Worm (Caenorhabditis elegans): ENCODE results near the gene lips-6.

Gene lips-6

ce11 chrIV:12034776-12035175 lies 19.3 kb upstream of the lips-6 start:
- TF ChIP-seq ets-7 (tag; optimal IDR thresholded peaks at IDR 0.05) = no peak
- no peak for TF ChIP-seq flt-1 (GFP tag; IDR thresholded peaks at IDR 0.05)
- TF ChIP-seq F13C5.2 (tag; optimal IDR thresholded peaks at IDR 0.05) = no peak

ce11 chrIV:12033985-12034384 lies 18.5 kb upstream of the lips-6 start, which contains the start of gene sqst-1:
Gene sqst-1 (plus strand): TSS chrIV:12034282.
- TF ChIP-seq scrt-1 (GFP tag; IDR thresholded peaks at IDR 0.05) (no peak), ama-1 (optimal IDR thresholded peaks at IDR 0.05) (no peak), ceh-36 (tag; optimal IDR thresholded peaks at IDR 0.05) (no peak), tbx-11 (GFP tag; IDR thresholded peaks at IDR 0.05) (no peak), sea-1 (GFP tag; conservative IDR thresholded peaks at IDR 0.05) (no peak), aly-1 (tag; optimal IDR thresholded peaks at IDR 0.05) (no peak), pes-1 (GFP tag; IDR thresholded peaks at IDR 0.05) (no peak), hmbx-1 (tag; optimal IDR thresholded peaks at IDR 0.05) (no peak), hnd-1 (tag; optimal IDR thresholded peaks at IDR 0.05) (no peak), tbx-37 (GFP tag; conservative IDR thresholded peaks at IDR 0.05) (no peak), ets-7 (tag; optimal IDR thresholded peaks at IDR 0.05) (no peak), B0310.2 (tag; optimal IDR thresholded peaks at IDR 0.05) (no peak), tra-4 (tag; optimal IDR thresholded peaks at IDR 0.05) (no peak)

ce11 chrIV:12032383-12032782 lies 16.9 kb upstream of the lips-6 start:
- no peak for TF ChIP-seq ets-7 (tag; optimal IDR thresholded peaks at IDR 0.05)
- no peak for TF ChIP-seq ceh-36 (tag; optimal IDR thresholded peaks at IDR 0.05)
- TF ChIP-seq hmg-4 (GFP tag; optimal IDR thresholded peaks at IDR 0.05) = peak; percentile 78
- no peak for TF ChIP-seq tra-4 (tag; optimal IDR thresholded peaks at IDR 0.05)
- no peak for TF ChIP-seq hnd-1 (tag; optimal IDR thresholded peaks at IDR 0.05)
- TF ChIP-seq ama-1 (optimal IDR thresholded peaks at IDR 0.05) = no peak
- no peak for TF ChIP-seq tbx-11 (GFP tag; IDR thresholded peaks at IDR 0.05)
- TF ChIP-seq pes-1 (GFP tag; IDR thresholded peaks at IDR 0.05) = no peak
- TF ChIP-seq aly-1 (tag; optimal IDR thresholded peaks at IDR 0.05) = no peak
- no peak for TF ChIP-seq scrt-1 (GFP tag; IDR thresholded peaks at IDR 0.05)
- TF ChIP-seq ceh-13 (GFP tag; optimal IDR thresholded peaks at IDR 0.05) = no peak
- peak; percentile 67 for TF ChIP-seq F13C5.2 (tag; optimal IDR thresholded peaks at IDR 0.05)
- no peak; the same call in 1 of the 2 replicates for TF ChIP-seq flt-1 (GFP tag; IDR thresholded peaks at IDR 0.05)
- no peak for TF ChIP-seq B0310.2 (tag; optimal IDR thresholded peaks at IDR 0.05)
- TF ChIP-seq hmbx-1 (tag; optimal IDR thresholded peaks at IDR 0.05) = no peak
- no peak for TF ChIP-seq sea-1 (GFP tag; conservative IDR thresholded peaks at IDR 0.05)

- TF ChIP-seq hnd-1 (tag; optimal IDR thresholded peaks at IDR 0.05) = no peak
- no peak for TF ChIP-seq ets-7 (tag; optimal IDR thresholded peaks at IDR 0.05)
- TF ChIP-seq tbx-37 (GFP tag; conservative IDR thresholded peaks at IDR 0.05) = no peak
- no peak for TF ChIP-seq aly-1 (tag; optimal IDR thresholded peaks at IDR 0.05)
- TF ChIP-seq ceh-36 (tag; optimal IDR thresholded peaks at IDR 0.05) = no peak
- no peak for TF ChIP-seq ceh-13 (GFP tag; optimal IDR thresholded peaks at IDR 0.05)
- no peak for TF ChIP-seq tra-4 (tag; optimal IDR thresholded peaks at IDR 0.05)
- TF ChIP-seq ama-1 (optimal IDR thresholded peaks at IDR 0.05) = no peak
- TF ChIP-seq hmg-4 (GFP tag; optimal IDR thresholded peaks at IDR 0.05) = no peak
- TF ChIP-seq pes-1 (GFP tag; IDR thresholded peaks at IDR 0.05) = no peak
- TF ChIP-seq B0310.2 (tag; optimal IDR thresholded peaks at IDR 0.05) = no peak
- no peak for TF ChIP-seq sea-1 (GFP tag; conservative IDR thresholded peaks at IDR 0.05)
Measured at ce11 chrIV:12031003-12031402, 15.5 kb upstream of the lips-6 start, which contains the start of the genes T12G3.6 and mrpl-51. Gene T12G3.6 (minus strand): TSS chrIV:12031271. Gene mrpl-51 (plus strand): TSS chrIV:12031324.

- TF ChIP-seq F13C5.2 (tag; optimal IDR thresholded peaks at IDR 0.05) (no peak), scrt-1 (GFP tag; IDR thresholded peaks at IDR 0.05) (no peak), tbx-37 (GFP tag; conservative IDR thresholded peaks at IDR 0.05) (no peak), B0310.2 (tag; optimal IDR thresholded peaks at IDR 0.05) (no peak), tbx-11 (GFP tag; IDR thresholded peaks at IDR 0.05) (no peak), hnd-1 (tag; optimal IDR thresholded peaks at IDR 0.05) (no peak), flt-1 (GFP tag; IDR thresholded peaks at IDR 0.05) (no peak), hmbx-1 (tag; optimal IDR thresholded peaks at IDR 0.05) (no peak), ets-7 (tag; optimal IDR thresholded peaks at IDR 0.05) (no peak), aly-1 (tag; optimal IDR thresholded peaks at IDR 0.05) (no peak), sea-1 (GFP tag; conservative IDR thresholded peaks at IDR 0.05) (no peak), ceh-36 (tag; optimal IDR thresholded peaks at IDR 0.05) (no peak), pes-1 (GFP tag; IDR thresholded peaks at IDR 0.05) (no peak), ceh-13 (GFP tag; optimal IDR thresholded peaks at IDR 0.05) (no peak), tra-4 (tag; optimal IDR thresholded peaks at IDR 0.05) (no peak), ama-1 (optimal IDR thresholded peaks at IDR 0.05) (no peak), hmg-4 (GFP tag; optimal IDR thresholded peaks at IDR 0.05) (no peak)
Measured at ce11 chrIV:12029722-12030182, 14.3 kb upstream of the lips-6 start, which contains the start of gene T12G3.11. Gene T12G3.11 (minus strand): TSS chrIV:12029772.

- TF ChIP-seq hnd-1 (tag; optimal IDR thresholded peaks at IDR 0.05) (no peak), tra-4 (tag; optimal IDR thresholded peaks at IDR 0.05) (no peak), scrt-1 (GFP tag; IDR thresholded peaks at IDR 0.05) (no peak), ama-1 (optimal IDR thresholded peaks at IDR 0.05) (no peak), aly-1 (tag; optimal IDR thresholded peaks at IDR 0.05) (no peak), tbx-37 (GFP tag; conservative IDR thresholded peaks at IDR 0.05) (no peak), F13C5.2 (tag; optimal IDR thresholded peaks at IDR 0.05) (no peak), sea-1 (GFP tag; conservative IDR thresholded peaks at IDR 0.05) (no peak), B0310.2 (tag; optimal IDR thresholded peaks at IDR 0.05) (no peak), hmbx-1 (tag; optimal IDR thresholded peaks at IDR 0.05) (no peak), hmg-4 (GFP tag; optimal IDR thresholded peaks at IDR 0.05) (no peak), tbx-11 (GFP tag; IDR thresholded peaks at IDR 0.05) (no peak), ceh-36 (tag; optimal IDR thresholded peaks at IDR 0.05) (no peak), ets-7 (tag; optimal IDR thresholded peaks at IDR 0.05) (no peak), flt-1 (GFP tag; IDR thresholded peaks at IDR 0.05) (no peak), ceh-13 (GFP tag; optimal IDR thresholded peaks at IDR 0.05) (no peak), pes-1 (GFP tag; IDR thresholded peaks at IDR 0.05) (no peak)
Measured at ce11 chrIV:12029074-12029473, 13.6 kb upstream of the lips-6 start, which contains the start of gene tgn-38. Gene tgn-38 (minus strand): TSS chrIV:12029174.

ce11 chrIV:12021360-12021759 lies 5.9 kb upstream of the lips-6 start:
- TF ChIP-seq tbx-11 (GFP tag; IDR thresholded peaks at IDR 0.05) (no peak), flt-1 (GFP tag; IDR thresholded peaks at IDR 0.05) (no peak), tbx-37 (GFP tag; conservative IDR thresholded peaks at IDR 0.05) (no peak), F13C5.2 (tag; optimal IDR thresholded peaks at IDR 0.05) (no peak), tra-4 (tag; optimal IDR thresholded peaks at IDR 0.05) (no peak), pes-1 (GFP tag; IDR thresholded peaks at IDR 0.05) (no peak), aly-1 (tag; optimal IDR thresholded peaks at IDR 0.05) (no peak), hnd-1 (tag; optimal IDR thresholded peaks at IDR 0.05) (no peak), ceh-36 (tag; optimal IDR thresholded peaks at IDR 0.05) (no peak), B0310.2 (tag; optimal IDR thresholded peaks at IDR 0.05) (no peak), scrt-1 (GFP tag; IDR thresholded peaks at IDR 0.05) (no peak), sea-1 (GFP tag; conservative IDR thresholded peaks at IDR 0.05) (no peak), hmg-4 (GFP tag; optimal IDR thresholded peaks at IDR 0.05) (no peak), hmbx-1 (tag; optimal IDR thresholded peaks at IDR 0.05) (no peak), ama-1 (optimal IDR thresholded peaks at IDR 0.05) (no peak), ets-7 (tag; optimal IDR thresholded peaks at IDR 0.05) (no peak), ceh-13 (GFP tag; optimal IDR thresholded peaks at IDR 0.05) (no peak)
